Worm (Caenorhabditis elegans) whole organism, L4/young adult: ENCODE data around the gene W06A7.2.

ENCODE experiments used
- W03F9.2 ChIP-seq: fragments of 150-350 bp; optimal IDR thresholded peaks from 2 replicates; lab custom pipeline; 2014; ENCODE audit warnings: missing biosample characterization, missing genetic modification characterization
- dao-5 ChIP-seq: sonication (generic microtip); optimal IDR thresholded peaks from 2 replicates; lab custom pipeline; 2016; ENCODE audit warnings: missing genotype, missing genetic modification characterization, moderate library complexity, missing compliant biosample characterization
- him-1 ChIP-seq: sonication (generic microtip); optimal IDR thresholded peaks from 2 replicates; lab custom pipeline; 2016; ENCODE audit warnings: missing genotype, missing genetic modification reagents, missing genetic modification characterization, missing compliant biosample characterization

- no peak for TF ChIP-seq him-1 (tag; lab: Kevin White, UChicago)
- no peak for TF ChIP-seq W03F9.2 (tag; lab: Kevin White, UChicago)
- no peak for TF ChIP-seq dao-5 (tag; lab: Kevin White, UChicago)
Observed at ce11 chrV:14788462-14788861, 33.2 kb upstream of the W06A7.2 start.
